Worm (Caenorhabditis elegans): ENCODE results near the gene R08A2.2.
A peak's percentile ranks its signal among the peaks of the same experiment; 100 is the strongest.

Gene R08A2.2

ce11 chrV:14746975-14747374 lies 31.5 kb upstream of the R08A2.2 start:
- TF ChIP-seq nhr-76 (tag; optimal IDR thresholded peaks at IDR 0.05) (no peak), zag-1 (tag; optimal IDR thresholded peaks at IDR 0.05) (no peak), unc-62 (GFP tag; optimal IDR thresholded peaks at IDR 0.05) (no peak), Y116A8C.19 (tag; optimal IDR thresholded peaks at IDR 0.05; ENCODE audit: borderline replicate concordance) (no peak)

ce11 chrV:14744824-14745223 lies 29.3 kb upstream of the R08A2.2 start:
- no peak for TF ChIP-seq xbp-1 (tag; optimal IDR thresholded peaks at IDR 0.05)
- no peak for TF ChIP-seq fkh-8 (tag; optimal IDR thresholded peaks at IDR 0.05)
- no peak for TF ChIP-seq dsc-1 (tag; optimal IDR thresholded peaks at IDR 0.05)
- TF ChIP-seq dpl-1 (GFP tag; optimal IDR thresholded peaks at IDR 0.05), result no peak
- TF ChIP-seq unc-98 (GFP tag; IDR thresholded peaks at IDR 0.05), result no peak

ce11 chrV:14741233-14741632 lies 25.7 kb upstream of the R08A2.2 start, which contains the start of gene Y50E8A.6:
Gene Y50E8A.6, minus strand, starts transcription at chrV:14741333.
- no peak for TF ChIP-seq zip-4 (GFP tag; optimal IDR thresholded peaks at IDR 0.05)
- no peak for TF ChIP-seq isw-1 (GFP tag; IDR thresholded peaks at IDR 0.05)
- TF ChIP-seq snpc-4 (tag; optimal IDR thresholded peaks at IDR 0.05), result no peak
- no peak for TF ChIP-seq unc-30 (tag; optimal IDR thresholded peaks at IDR 0.05)
- TF ChIP-seq tlp-1 (tag; optimal IDR thresholded peaks at IDR 0.05), result no peak
- TF ChIP-seq zag-1 (tag; optimal IDR thresholded peaks at IDR 0.05), result no peak
- TF ChIP-seq efl-3 (GFP tag; optimal IDR thresholded peaks at IDR 0.05), result no peak
- no peak for TF ChIP-seq C16A3.4 (tag; optimal IDR thresholded peaks at IDR 0.05)
- TF ChIP-seq nhr-76 (tag; optimal IDR thresholded peaks at IDR 0.05), result no peak
- no peak for TF ChIP-seq elt-3 (tag; optimal IDR thresholded peaks at IDR 0.05)
- no peak for TF ChIP-seq alr-1 (tag; optimal IDR thresholded peaks at IDR 0.05; ENCODE audit: borderline replicate concordance)
- no peak for TF ChIP-seq fkh-8 (tag; optimal IDR thresholded peaks at IDR 0.05)
- no peak for TF ChIP-seq blmp-1 (tag; optimal IDR thresholded peaks at IDR 0.05)

ce11 chrV:14736851-14737250 lies 21.3 kb upstream of the R08A2.2 start, which contains the start of gene Y50E8A.5:
Gene Y50E8A.5, minus strand, starts transcription at chrV:14736951.
- TF ChIP-seq pax-3 (tag; optimal IDR thresholded peaks at IDR 0.05) (no peak), jun-1 (tag; optimal IDR thresholded peaks at IDR 0.05) (no peak), nhr-71 (tag; optimal IDR thresholded peaks at IDR 0.05) (no peak), rnt-1 (tag; optimal IDR thresholded peaks at IDR 0.05) (no peak), lin-13 (GFP tag; optimal IDR thresholded peaks at IDR 0.05) (no peak), Y116A8C.19 (tag; optimal IDR thresholded peaks at IDR 0.05; ENCODE audit: borderline replicate concordance) (no peak), ztf-4 (tag; optimal IDR thresholded peaks at IDR 0.05) (no peak), egl-13 (tag; optimal IDR thresholded peaks at IDR 0.05) (no peak), mep-1 (tag; optimal IDR thresholded peaks at IDR 0.05) (no peak), vab-15 (tag; optimal IDR thresholded peaks at IDR 0.05) (no peak), ceh-88 (GFP tag; IDR thresholded peaks at IDR 0.05) (no peak), snu-23 (GFP tag; optimal IDR thresholded peaks at IDR 0.05) (no peak), nhr-11 (tag; optimal IDR thresholded peaks at IDR 0.05) (no peak), ama-1 (optimal IDR thresholded peaks at IDR 0.05) (no peak)

ce11 chrV:14734187-14734765 lies 18.8 kb upstream of the R08A2.2 start, which contains the start of gene unc-61:
Gene unc-61, minus strand, starts transcription at chrV:14734237.
- no peak for TF ChIP-seq pax-3 (tag; optimal IDR thresholded peaks at IDR 0.05)
- no peak for TF ChIP-seq elt-2 (tag; optimal IDR thresholded peaks at IDR 0.05)
- no peak for TF ChIP-seq ztf-4 (tag; optimal IDR thresholded peaks at IDR 0.05)
- peak; percentile 38 for TF ChIP-seq snu-23 (GFP tag; optimal IDR thresholded peaks at IDR 0.05)
- TF ChIP-seq hlh-17 (GFP tag; optimal IDR thresholded peaks at IDR 0.05; ENCODE audit: borderline replicate concordance), result no peak
- TF ChIP-seq dpl-1 (GFP tag; optimal IDR thresholded peaks at IDR 0.05), result peak; percentile 83 to 91 (median 87)
- no peak for TF ChIP-seq mab-9 (GFP tag; IDR thresholded peaks at IDR 0.05)
- TF ChIP-seq lsy-2 (tag; optimal IDR thresholded peaks at IDR 0.05), result peak in 1 of 2 experiments; percentile 63
- TF ChIP-seq aha-1 (tag; optimal IDR thresholded peaks at IDR 0.05), result no peak
- no peak for TF ChIP-seq efl-3 (GFP tag; optimal IDR thresholded peaks at IDR 0.05)
- no peak for TF ChIP-seq grh-1 (GFP tag; IDR thresholded peaks at IDR 0.05)
- TF ChIP-seq C16A3.4 (tag; optimal IDR thresholded peaks at IDR 0.05), result peak; percentile 26
- no peak for TF ChIP-seq pag-3 (tag; optimal IDR thresholded peaks at IDR 0.05; ENCODE audit: borderline replicate concordance, insufficient read depth)
- TF ChIP-seq pqm-1 (tag; optimal IDR thresholded peaks at IDR 0.05), result no peak
- TF ChIP-seq nhr-84 (tag; optimal IDR thresholded peaks at IDR 0.05), result no peak
- TF ChIP-seq swsn-7 (tag; optimal IDR thresholded peaks at IDR 0.05), result peak; percentile 12
- TF ChIP-seq rnt-1 (tag; optimal IDR thresholded peaks at IDR 0.05), result peak; percentile 28
- TF ChIP-seq lin-15B (tag; optimal IDR thresholded peaks at IDR 0.05), result peak; percentile 45
- TF ChIP-seq unc-98 (GFP tag; IDR thresholded peaks at IDR 0.05), result no peak
- no peak for TF ChIP-seq lin-39 (tag; optimal IDR thresholded peaks at IDR 0.05)
- no peak for TF ChIP-seq hpl-2 (GFP tag; optimal IDR thresholded peaks at IDR 0.05)
